Worm (Caenorhabditis elegans): ENCODE data around the gene F58H7.1.

F58H7.1 gene

DNA sequence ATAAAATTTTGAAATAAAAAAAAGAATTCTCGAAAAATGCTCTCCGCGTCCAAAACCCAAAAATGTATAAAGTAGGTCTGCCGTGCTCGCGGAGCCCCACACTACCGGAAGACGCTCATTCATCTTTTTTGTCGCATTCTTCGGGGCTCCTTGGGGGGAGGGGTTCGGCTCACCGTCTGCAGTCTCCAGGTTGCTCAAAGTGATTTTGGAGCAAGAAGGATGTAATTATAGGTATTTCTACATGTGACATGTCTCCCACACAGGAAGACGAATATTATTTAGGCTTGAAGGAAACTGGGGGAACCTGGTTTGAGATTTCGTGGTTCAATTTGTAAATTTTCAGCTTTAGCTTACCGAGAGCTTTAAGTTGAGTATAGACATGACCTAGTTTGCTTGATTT is at the start of gene F58H7.1:
Gene F58H7.1 (minus strand): TSS at position 101 of the 400 bp plus-strand sequence.
- no peak for TF ChIP-seq him-1 (tag; optimal IDR thresholded peaks at IDR 0.05)
- no peak for TF ChIP-seq dao-5 (tag; optimal IDR thresholded peaks at IDR 0.05)
- no peak for TF ChIP-seq W03F9.2 (tag; optimal IDR thresholded peaks at IDR 0.05)

- TF ChIP-seq W03F9.2 (tag; optimal IDR thresholded peaks at IDR 0.05), result no peak
- no peak for TF ChIP-seq dao-5 (tag; optimal IDR thresholded peaks at IDR 0.05)
- TF ChIP-seq him-1 (tag; optimal IDR thresholded peaks at IDR 0.05), result no peak
Measured at ce11 chrIV:983558-983957, 47.9 kb upstream of the F58H7.1 start.

DNA sequence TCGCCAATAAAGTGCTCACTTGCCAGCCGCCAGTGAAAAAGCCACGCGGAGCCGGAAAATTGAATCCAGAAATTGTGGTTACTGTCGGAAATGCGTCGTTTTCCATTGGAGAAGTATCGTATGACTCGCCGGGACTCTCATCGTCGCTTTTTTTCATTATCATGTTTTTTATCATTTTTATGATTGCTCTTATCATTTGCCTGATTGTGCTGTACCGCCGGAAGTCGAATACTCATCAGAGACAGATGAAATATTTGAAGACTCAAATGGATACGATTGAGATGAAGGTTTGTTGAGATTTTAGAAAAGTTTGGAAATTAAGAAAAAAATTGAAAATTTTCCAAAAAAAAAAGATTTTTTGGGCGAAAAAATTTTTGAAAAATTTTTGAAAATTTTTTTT is 40.7 kb upstream of the F58H7.1 start:
- TF ChIP-seq dao-5 (tag; optimal IDR thresholded peaks at IDR 0.05) (no peak), W03F9.2 (tag; optimal IDR thresholded peaks at IDR 0.05) (no peak), him-1 (tag; optimal IDR thresholded peaks at IDR 0.05) (no peak)

DNA sequence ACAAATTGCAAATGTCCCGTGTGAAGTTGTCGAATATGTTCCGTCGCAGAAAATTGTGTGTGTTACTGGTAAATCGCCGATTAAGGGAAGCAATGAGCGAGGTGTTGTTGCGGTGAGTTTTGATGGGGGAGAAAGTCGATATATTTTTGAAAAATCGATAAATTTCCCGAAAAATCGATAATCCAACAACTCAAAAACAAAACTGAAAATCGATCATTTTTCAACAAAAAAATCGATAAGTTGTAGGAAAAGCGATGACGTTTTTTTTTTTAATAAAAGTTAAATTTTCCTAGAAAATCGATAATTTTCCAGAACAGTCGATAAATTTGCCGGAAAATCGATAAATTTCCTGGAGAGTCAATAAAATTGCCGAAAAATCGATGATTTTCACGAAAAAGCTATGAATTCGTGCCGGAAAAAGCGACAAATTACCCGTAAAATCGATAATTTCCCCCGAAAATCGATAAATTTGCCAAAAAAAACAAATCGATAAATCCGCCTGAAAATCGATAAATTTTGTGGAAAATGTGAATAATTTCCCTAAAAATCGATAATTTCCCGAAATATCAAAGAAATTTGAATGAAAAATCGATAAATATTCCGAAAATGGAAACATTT is 37.3 kb upstream of the F58H7.1 start:
- TF ChIP-seq dao-5 (tag; optimal IDR thresholded peaks at IDR 0.05) (no peak), W03F9.2 (tag; optimal IDR thresholded peaks at IDR 0.05) (no peak), him-1 (tag; optimal IDR thresholded peaks at IDR 0.05) (no peak)

DNA sequence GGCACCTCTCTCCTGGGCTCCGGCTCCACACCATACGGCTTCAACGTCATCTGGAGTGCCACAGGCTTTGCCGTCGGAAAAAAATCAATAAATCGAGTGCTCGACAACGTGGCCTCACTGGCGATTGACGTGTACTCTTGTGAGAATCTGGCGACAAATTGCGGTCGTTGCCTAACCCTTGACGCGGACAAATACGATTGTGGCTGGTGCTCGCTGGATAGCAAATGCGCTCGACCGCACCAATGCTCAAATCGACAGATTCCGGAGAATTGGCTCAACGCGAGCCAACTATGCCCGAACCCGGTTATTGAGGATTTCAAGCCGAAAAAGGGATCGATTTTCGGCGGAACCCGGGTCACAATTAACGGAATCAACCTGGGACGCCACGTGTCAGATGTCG is 36.8 kb upstream of the F58H7.1 start:
- TF ChIP-seq W03F9.2 (tag; optimal IDR thresholded peaks at IDR 0.05) (no peak), dao-5 (tag; optimal IDR thresholded peaks at IDR 0.05) (no peak), him-1 (tag; optimal IDR thresholded peaks at IDR 0.05) (no peak)

DNA sequence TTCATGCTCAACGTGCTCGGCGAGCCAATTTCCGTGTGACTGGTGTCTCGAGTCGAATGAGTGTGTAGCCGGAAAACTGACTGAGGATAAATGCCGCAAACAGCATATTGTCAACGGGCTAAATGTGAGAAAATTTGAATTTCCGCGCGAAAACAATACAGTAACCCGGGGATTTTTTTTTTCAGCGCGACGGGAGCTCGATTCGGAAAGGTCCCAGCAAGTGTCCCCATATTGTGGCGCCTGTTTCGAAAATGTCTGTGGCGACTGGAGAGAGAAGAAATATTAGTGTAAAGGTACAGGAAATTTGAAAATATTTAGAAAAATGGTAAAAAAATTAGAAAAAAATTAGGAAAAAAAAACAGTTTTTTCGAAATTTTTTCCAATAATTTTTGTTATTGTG is 35.5 kb upstream of the F58H7.1 start:
- no peak for TF ChIP-seq him-1 (tag; optimal IDR thresholded peaks at IDR 0.05)
- TF ChIP-seq dao-5 (tag; optimal IDR thresholded peaks at IDR 0.05), result no peak
- TF ChIP-seq W03F9.2 (tag; optimal IDR thresholded peaks at IDR 0.05), result no peak

ce11 chrIV:961862-962261 is 26.2 kb upstream of the F58H7.1 start:
- TF ChIP-seq dao-5 (tag; optimal IDR thresholded peaks at IDR 0.05), result no peak
- no peak for TF ChIP-seq W03F9.2 (tag; optimal IDR thresholded peaks at IDR 0.05)
- TF ChIP-seq him-1 (tag; optimal IDR thresholded peaks at IDR 0.05), result no peak

DNA sequence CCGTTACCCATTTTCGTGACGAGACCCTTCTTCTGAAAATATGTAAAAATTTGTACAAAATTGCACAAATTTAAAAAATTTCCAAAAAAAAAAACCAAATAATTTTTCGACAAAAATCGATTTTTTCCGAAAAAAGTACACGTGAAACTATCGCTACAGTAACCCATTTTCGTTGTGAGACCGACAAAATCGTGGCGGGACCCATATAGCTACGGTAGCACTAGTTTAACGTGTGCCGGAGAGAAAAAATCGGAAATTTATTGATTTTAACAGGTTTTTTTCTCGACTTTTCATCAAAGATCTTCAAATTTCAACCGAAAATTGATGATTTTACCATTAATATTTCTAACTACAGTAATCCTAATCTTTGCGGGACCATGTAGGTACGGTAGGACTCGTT is 24.6 kb upstream of the F58H7.1 start:
- TF ChIP-seq dao-5 (tag; optimal IDR thresholded peaks at IDR 0.05) (no peak), W03F9.2 (tag; optimal IDR thresholded peaks at IDR 0.05) (no peak), him-1 (tag; optimal IDR thresholded peaks at IDR 0.05) (no peak)

DNA sequence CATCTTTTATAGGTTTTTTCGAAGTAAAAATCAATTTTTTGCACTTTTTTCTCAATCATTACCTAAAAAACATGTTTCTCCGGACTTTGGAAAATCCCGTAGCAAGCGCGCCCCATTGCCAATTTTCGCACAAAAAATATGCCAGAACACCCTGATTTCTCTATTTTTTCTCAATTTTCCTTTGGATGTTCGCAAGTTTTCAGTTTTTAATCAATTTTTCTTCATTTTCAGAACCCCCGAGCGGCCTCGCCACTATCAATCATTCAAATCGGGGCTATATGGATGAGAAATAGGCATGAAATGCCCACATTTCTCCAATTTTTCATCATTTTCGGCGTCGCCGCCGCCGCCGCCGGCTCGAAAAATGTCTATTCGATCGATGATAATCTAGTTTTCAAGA is 23.6 kb upstream of the F58H7.1 start, which contains the start of gene plx-1:
Gene plx-1 (plus strand): TSS at position 301 of the 400 bp plus-strand sequence.
- TF ChIP-seq W03F9.2 (tag; optimal IDR thresholded peaks at IDR 0.05) (no peak), dao-5 (tag; optimal IDR thresholded peaks at IDR 0.05) (no peak), him-1 (tag; optimal IDR thresholded peaks at IDR 0.05) (no peak)

- TF ChIP-seq W03F9.2 (tag; optimal IDR thresholded peaks at IDR 0.05) (no peak), dao-5 (tag; optimal IDR thresholded peaks at IDR 0.05) (no peak), him-1 (tag; optimal IDR thresholded peaks at IDR 0.05) (no peak)
Measured at ce11 chrIV:957820-958219, 22.2 kb upstream of the F58H7.1 start.

DNA sequence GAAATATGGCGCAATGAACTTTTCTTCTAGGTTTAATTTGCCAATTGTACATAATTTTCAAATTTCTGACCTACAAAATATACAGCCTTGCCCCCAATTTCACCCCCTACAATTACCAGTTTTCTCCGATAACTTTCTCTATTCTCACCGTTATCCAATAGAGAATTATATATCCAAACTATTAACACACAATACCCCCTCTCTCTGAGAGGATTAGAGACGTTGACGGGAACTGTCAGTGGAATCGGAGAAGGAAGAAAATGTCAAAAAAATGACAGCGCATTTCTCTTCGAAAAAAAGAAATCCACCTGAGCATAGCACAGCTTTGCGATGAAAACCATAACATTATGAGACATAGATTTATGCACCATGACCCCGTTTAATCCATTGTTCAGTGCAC is 17.5 kb upstream of the F58H7.1 start:
- TF ChIP-seq W03F9.2 (tag; optimal IDR thresholded peaks at IDR 0.05) (no peak), dao-5 (tag; optimal IDR thresholded peaks at IDR 0.05) (no peak), him-1 (tag; optimal IDR thresholded peaks at IDR 0.05) (no peak)

DNA sequence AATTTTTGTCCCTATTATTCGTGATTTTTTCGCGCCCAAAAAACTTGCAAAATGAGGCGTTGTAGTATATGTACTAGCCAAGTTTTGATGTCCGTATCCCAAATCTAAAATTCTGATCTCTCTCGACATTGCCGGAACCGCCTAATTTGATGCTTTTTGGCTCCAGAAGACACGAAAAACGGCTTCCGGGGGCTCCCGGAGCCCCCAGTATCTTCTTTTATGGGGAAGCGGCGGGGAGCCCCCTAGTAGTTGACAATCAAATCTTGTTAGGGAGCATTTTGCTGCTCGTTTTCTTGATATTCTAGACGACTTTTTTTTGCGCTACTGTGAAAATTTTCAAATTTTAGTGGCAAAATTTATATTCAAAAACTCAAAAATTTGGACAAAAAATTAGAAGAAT is 15.9 kb upstream of the F58H7.1 start:
- no peak for TF ChIP-seq W03F9.2 (tag; optimal IDR thresholded peaks at IDR 0.05)
- no peak for TF ChIP-seq him-1 (tag; optimal IDR thresholded peaks at IDR 0.05)
- no peak for TF ChIP-seq dao-5 (tag; optimal IDR thresholded peaks at IDR 0.05)

ce11 chrIV:949940-950592 is 14.4 kb upstream of the F58H7.1 start:
- TF ChIP-seq him-1 (tag; optimal IDR thresholded peaks at IDR 0.05), result no peak
- no peak for TF ChIP-seq W03F9.2 (tag; optimal IDR thresholded peaks at IDR 0.05)
- TF ChIP-seq dao-5 (tag; optimal IDR thresholded peaks at IDR 0.05), result no peak

- TF ChIP-seq W03F9.2 (tag; optimal IDR thresholded peaks at IDR 0.05) (no peak), dao-5 (tag; optimal IDR thresholded peaks at IDR 0.05) (no peak), him-1 (tag; optimal IDR thresholded peaks at IDR 0.05) (no peak)
Measured at ce11 chrIV:945601-946000, 10.0 kb upstream of the F58H7.1 start, which contains the start of gene faah-3. TSS of gene faah-3 (minus strand) at chrIV:945653.

- TF ChIP-seq him-1 (tag; optimal IDR thresholded peaks at IDR 0.05) (no peak), W03F9.2 (tag; optimal IDR thresholded peaks at IDR 0.05) (no peak), dao-5 (tag; optimal IDR thresholded peaks at IDR 0.05) (no peak)
Measured at ce11 chrIV:927510-927909, 8.1 kb downstream of the F58H7.1 start.

Measured in whole organism, L4/young adult.